Worm (Caenorhabditis elegans) whole organism, L4 larva: Measurements from ENCODE around the gene hmp-1.

Experiments used
- D1046.2 ChIP-seq: fragments of 200-800 bp; sonication (Bioruptor generic); IDR thresholded peaks from 2 replicates; pipeline ENCODE4 v1.3.6; 2022; ENCODE audit warnings: missing genetic modification characterization, missing compliant biosample characterization
- F49E8.2 ChIP-seq: sonication (generic microtip); optimal IDR thresholded peaks from 2 replicates; lab custom pipeline; 2016; ENCODE audit warnings: missing compliant biosample characterization, mild to moderate bottlenecking, missing genetic modification characterization, borderline replicate concordance
- T26A8.4 ChIP-seq: fragments of 200-800 bp; sonication (Bioruptor generic); IDR thresholded peaks from 2 replicates; pipeline ENCODE4 v1.3.6; 2022; ENCODE audit warnings: missing genetic modification characterization, missing compliant biosample characterization
- Y105C5A.15 ChIP-seq: fragments of 200-800 bp; sonication (Bioruptor generic); IDR thresholded peaks from 2 replicates; pipeline ENCODE4 v1.3.6; 2022; ENCODE audit warnings: missing genetic modification characterization, missing compliant biosample characterization
- Y48G9A.11 ChIP-seq: fragments of 200-800 bp; sonication (Bioruptor generic); IDR thresholded peaks from 2 replicates; pipeline ENCODE4 v1.3.6; 2022; ENCODE audit warnings: missing genetic modification reagents, missing genetic modification characterization, missing compliant biosample characterization
- aha-1 ChIP-seq: fragments of 150-350 bp; peaks from one replicate; lab custom pipeline; 2014; ENCODE audit warnings: missing biosample characterization, missing genetic modification characterization
- aly-2 ChIP-seq: sonication (generic microtip); optimal IDR thresholded peaks from 2 replicates; lab custom pipeline; 2018; ENCODE audit warnings: missing biosample characterization, missing genetic modification characterization
- ama-1 ChIP-seq: fragments of 150-350 bp; optimal IDR thresholded peaks from 2 replicates; lab custom pipeline; 2014; ENCODE audit warnings: inconsistent platforms, mixed read lengths
- arid-1 ChIP-seq: fragments of 200-800 bp; sonication (Bioruptor generic); conservative IDR thresholded peaks from 2 replicates; pipeline ENCODE4 v1.3.6; 2022; ENCODE audit warnings: missing genetic modification reagents, missing genetic modification characterization, missing compliant biosample characterization
- attf-4 ChIP-seq: sonication (generic microtip); optimal IDR thresholded peaks from 3 replicates; lab custom pipeline; 2017; ENCODE audit warnings: missing biosample characterization, missing genetic modification characterization
- ceh-20 ChIP-seq: fragments of 200-800 bp; sonication (Bioruptor generic); IDR thresholded peaks from 2 replicates; pipeline ENCODE4 v1.3.6; 2022; ENCODE audit warnings: missing genetic modification reagents, missing genetic modification characterization, missing compliant biosample characterization
- ceh-32 ChIP-seq: sonication (generic microtip); optimal IDR thresholded peaks from 2 replicates; lab custom pipeline; 2016; ENCODE audit warnings: mild to moderate bottlenecking, missing genetic modification characterization, missing compliant biosample characterization; ENCODE audit not compliant: poor library complexity
- ceh-62 ChIP-seq: sonication (generic microtip); optimal IDR thresholded peaks from 2 replicates; lab custom pipeline; 2017; ENCODE audit warnings: missing biosample characterization, missing genetic modification characterization
- cey-2 ChIP-seq: sonication (generic microtip); optimal IDR thresholded peaks from 3 replicates; lab custom pipeline; 2017; ENCODE audit warnings: missing genetic modification characterization, mild to moderate bottlenecking, missing compliant biosample characterization, antibody characterized with exemption, borderline replicate concordance; ENCODE audit not compliant: insufficient read depth
- daf-12 ChIP-seq: fragments of 150-350 bp; optimal IDR thresholded peaks from 2 replicates; lab custom pipeline; 2014; ENCODE audit warnings: missing biosample characterization, missing genetic modification reagents, missing genetic modification characterization
- daf-8 ChIP-seq: fragments of 200-800 bp; sonication (Bioruptor generic); IDR thresholded peaks from 2 replicates; pipeline ENCODE4 v1.3.6; 2022; ENCODE audit warnings: missing genetic modification characterization, missing compliant biosample characterization
- dmd-6 ChIP-seq: fragments of 200-800 bp; sonication (Bioruptor generic); IDR thresholded peaks from 2 replicates; pipeline ENCODE4 v1.3.6; 2022; ENCODE audit warnings: missing genetic modification reagents, missing genetic modification characterization, missing compliant biosample characterization
- dmd-9 ChIP-seq: fragments of 200-800 bp; sonication (Bioruptor generic); IDR thresholded peaks from 2 replicates; pipeline ENCODE4 v1.3.6; 2022; ENCODE audit warnings: missing genetic modification reagents, missing genetic modification characterization, missing compliant biosample characterization
- duxl-1 ChIP-seq: sonication (generic microtip); optimal IDR thresholded peaks from 2 replicates; lab custom pipeline; 2016; ENCODE audit warnings: mild to moderate bottlenecking, missing genetic modification characterization, moderate library complexity, missing compliant biosample characterization; ENCODE audit not compliant: poor library complexity
- dve-1 ChIP-seq: sonication (generic microtip); optimal IDR thresholded peaks from 2 replicates; lab custom pipeline; 2017; ENCODE audit warnings: antibody characterized with exemption, mild to moderate bottlenecking, missing genetic modification characterization, missing compliant biosample characterization; ENCODE audit not compliant: insufficient read depth
- egl-27 ChIP-seq: sonication (generic microtip); optimal IDR thresholded peaks from 3 replicates; lab custom pipeline; 2017; ENCODE audit warnings: missing biosample characterization, missing genetic modification reagents, missing genetic modification characterization
- fos-1 ChIP-seq: fragments of 150-350 bp; optimal IDR thresholded peaks from 2 replicates; lab custom pipeline; 2014; ENCODE audit warnings: missing biosample characterization, missing genetic modification characterization
- gei-8 ChIP-seq: fragments of 200-800 bp; sonication (Bioruptor generic); optimal IDR thresholded peaks from 2 replicates; lab custom pipeline; 2018; ENCODE audit warnings: mild to moderate bottlenecking, missing genetic modification characterization, missing compliant biosample characterization
- hlh-30 ChIP-seq: sonication (generic microtip); optimal IDR thresholded peaks from 2 replicates; lab custom pipeline; 2017; ENCODE audit warnings: antibody characterized with exemption, mild to moderate bottlenecking, missing genetic modification characterization, missing compliant biosample characterization; ENCODE audit not compliant: insufficient read depth
- hmg-1.1 ChIP-seq: fragments of 200-800 bp; sonication (Bioruptor generic); IDR thresholded peaks from 2 replicates; pipeline ENCODE4 v1.3.6; 2022; ENCODE audit warnings: missing genetic modification reagents, missing genetic modification characterization, missing compliant biosample characterization
- lin-1 ChIP-seq: fragments of 200-800 bp; sonication (Bioruptor generic); IDR thresholded peaks from 2 replicates; pipeline ENCODE4 v1.3.6; 2022; ENCODE audit warnings: missing genetic modification reagents, missing genetic modification characterization, missing compliant biosample characterization
- lin-38 ChIP-seq: fragments of 200-800 bp; sonication (Bioruptor generic); IDR thresholded peaks from 2 replicates; pipeline ENCODE4 v1.3.6; 2022; ENCODE audit warnings: missing genetic modification reagents, missing genetic modification characterization, missing compliant biosample characterization
- lin-39 ChIP-seq: fragments of 150-350 bp; optimal IDR thresholded peaks from 2 replicates; lab custom pipeline; 2014; ENCODE audit warnings: missing biosample characterization, missing genetic modification reagents, missing genetic modification characterization
- lir-3 ChIP-seq: sonication (generic microtip); optimal IDR thresholded peaks from 2 replicates; lab custom pipeline; 2016; ENCODE audit warnings: mild to moderate bottlenecking, missing genetic modification characterization, missing compliant biosample characterization
- mdl-1 ChIP-seq, 2 experiments: fragments of 150-350 bp in 1 of 2; sonication (generic microtip) in 1 of 2; optimal IDR thresholded peaks; 2 replicates each; lab custom pipeline; 2014 to 2017; ENCODE audit warnings: missing biosample characterization in 2 of 2, missing genetic modification characterization in 2 of 2
- mdt-29 ChIP-seq: fragments of 200-800 bp; sonication (Bioruptor generic); IDR thresholded peaks from 2 replicates; pipeline ENCODE4 v1.3.6; 2022; ENCODE audit warnings: missing genetic modification reagents, missing genetic modification characterization, missing compliant biosample characterization
- mes-2 ChIP-seq: sonication (generic microtip); optimal IDR thresholded peaks from 2 replicates; lab custom pipeline; 2016; ENCODE audit warnings: missing genotype, mild to moderate bottlenecking, missing genetic modification characterization, missing compliant biosample characterization; ENCODE audit not compliant: poor library complexity, severe bottlenecking
- nhr-10 ChIP-seq: fragments of 150-350 bp; optimal IDR thresholded peaks from 2 replicates; lab custom pipeline; 2014; ENCODE audit warnings: missing biosample characterization, missing genetic modification characterization
- nhr-41 ChIP-seq: fragments of 200-800 bp; sonication (Bioruptor generic); IDR thresholded peaks from 2 replicates; pipeline ENCODE4 v1.3.6; 2022; ENCODE audit warnings: missing genetic modification reagents, missing genetic modification characterization, missing compliant biosample characterization
- nhr-48 ChIP-seq: sonication (generic microtip); optimal IDR thresholded peaks from 2 replicates; lab custom pipeline; 2016; ENCODE audit warnings: mild to moderate bottlenecking, missing genetic modification characterization, missing compliant biosample characterization
- nhr-6 ChIP-seq: fragments of 150-350 bp; optimal IDR thresholded peaks from 2 replicates; lab custom pipeline; 2014; ENCODE audit warnings: missing biosample characterization, missing genetic modification characterization
- pha-4 ChIP-seq, 2 experiments: fragments of 150-350 bp in 1 of 2; fragments of 200-800 bp in 1 of 2; sonication (Bioruptor generic) in 1 of 2; IDR thresholded peaks in 1 of 2; optimal IDR thresholded peaks in 1 of 2; 2 replicates each; pipeline versions ENCODE4 v1.3.6 to Lab custom; 2014 to 2022; ENCODE audit warnings: missing genetic modification characterization in 2 of 2, missing genetic modification reagents in 2 of 2, missing biosample characterization in 1 of 2, missing compliant biosample characterization in 1 of 2
- pqm-1 ChIP-seq: sonication (generic microtip); optimal IDR thresholded peaks from 2 replicates; lab custom pipeline; 2017; ENCODE audit warnings: missing biosample characterization, missing genetic modification characterization
- rbr-2 ChIP-seq: sonication (generic microtip); optimal IDR thresholded peaks from 2 replicates; lab custom pipeline; 2016; ENCODE audit warnings: missing genotype, missing genetic modification characterization, missing compliant biosample characterization
- set-16 ChIP-seq: fragments of 200-800 bp; sonication (Bioruptor generic); IDR thresholded peaks from 2 replicates; pipeline ENCODE4 v1.3.6; 2022; ENCODE audit warnings: missing genetic modification reagents, missing genetic modification characterization, missing compliant biosample characterization
- snpc-1.2 ChIP-seq: fragments of 200-800 bp; sonication (Bioruptor generic); IDR thresholded peaks from 2 replicates; pipeline ENCODE4 v1.3.6; 2022; ENCODE audit warnings: missing genetic modification reagents, missing genetic modification characterization, missing compliant biosample characterization
- spr-3 ChIP-seq: fragments of 200-800 bp; sonication (Bioruptor generic); optimal IDR thresholded peaks from 2 replicates; lab custom pipeline; 2018; ENCODE audit warnings: mild to moderate bottlenecking, missing genetic modification characterization, missing compliant biosample characterization
- tag-97 ChIP-seq: fragments of 200-800 bp; sonication (Bioruptor generic); IDR thresholded peaks from 2 replicates; pipeline ENCODE4 v1.3.6; 2022; ENCODE audit warnings: missing genetic modification characterization, missing compliant biosample characterization
- unc-130 ChIP-seq: sonication (generic microtip); optimal IDR thresholded peaks from 2 replicates; lab custom pipeline; 2016; ENCODE audit warnings: missing genetic modification reagents, missing genetic modification characterization, missing compliant biosample characterization
- unc-62 ChIP-seq, 3 experiments: fragments of 150-350 bp in 1 of 3; sonication (generic microtip); optimal IDR thresholded peaks in 2 of 3; peaks in 1 of 3; 1 replicate in 1 of 3; 2 replicates in 2 of 3; lab custom pipeline; 2014 to 2017; ENCODE audit warnings: missing biosample characterization in 3 of 3, missing genetic modification characterization in 3 of 3, missing genetic modification reagents in 3 of 3, missing genotype in 1 of 3
- zfp-2 ChIP-seq: sonication (generic microtip); optimal IDR thresholded peaks from 2 replicates; lab custom pipeline; 2016; ENCODE audit warnings: mild to moderate bottlenecking, missing genetic modification characterization, missing compliant biosample characterization
- zfp-3 ChIP-seq: fragments of 200-800 bp; sonication (Bioruptor generic); conservative IDR thresholded peaks from 2 replicates; pipeline ENCODE4 v1.3.6; 2022; ENCODE audit warnings: missing genetic modification reagents, missing genetic modification characterization, missing compliant biosample characterization
- zip-11 ChIP-seq: fragments of 200-800 bp; sonication (Bioruptor generic); IDR thresholded peaks from 2 replicates; pipeline ENCODE4 v1.3.6; 2022; ENCODE audit warnings: missing genetic modification characterization, missing compliant biosample characterization
- zip-2 ChIP-seq: fragments of 150-350 bp; optimal IDR thresholded peaks from 2 replicates; lab custom pipeline; 2014; ENCODE audit warnings: missing biosample characterization, missing genetic modification characterization
- ztf-11 ChIP-seq: fragments of 150-350 bp; optimal IDR thresholded peaks from 2 replicates; lab custom pipeline; 2014; ENCODE audit warnings: missing biosample characterization, missing genetic modification characterization

The hmp-1 gene

ce11 chrV:11885939-11886338, 40.3 kb downstream of the hmp-1 start:
- TF ChIP-seq F49E8.2 (tag; lab: Kevin White, UChicago) (no peak), Y48G9A.11 (GFP tag; lab: Robert Waterston, UW) (no peak), ceh-20 (GFP tag; lab: Robert Waterston, UW) (no peak), daf-8 (GFP tag; lab: Robert Waterston, UW) (no peak), set-16 (GFP tag; lab: Robert Waterston, UW) (no peak), lin-1 (peak; percentile 67; the same call in 1 of the 2 replicates), fos-1 (tag; lab: Kevin White, UChicago) (no peak), lir-3 (tag; lab: Kevin White, UChicago) (no peak), duxl-1 (no peak), hlh-30 (tag; lab: Kevin White, UChicago) (peak; percentile 91), D1046.2 (GFP tag; lab: Robert Waterston, UW) (no peak), mdl-1 (tag; optimal IDR thresholded peaks at IDR 0.05; lab: Kevin White, UChicago) (peak in 1 of 2 experiments; percentile 93), hmg-1.1 (no peak), dmd-9 (no peak), unc-62 (GFP tag; optimal IDR thresholded peaks at IDR 0.05 in 1 of 2; lab: Kevin White, UChicago) (peak in 1 of 2 experiments; percentile 94), unc-62 (tag; optimal IDR thresholded peaks at IDR 0.05; lab: Kevin White, UChicago) (no peak), ztf-11 (tag; lab: Kevin White, UChicago) (no peak), cey-2 (no peak), dve-1 (tag; lab: Kevin White, UChicago) (peak; percentile 98), ceh-62 (tag; lab: Kevin White, UChicago) (no peak), mes-2 (peak; percentile 32), nhr-41 (GFP tag; lab: Robert Waterston, UW) (no peak), arid-1 (GFP tag; lab: Robert Waterston, UW) (no peak), snpc-1.2 (GFP tag; lab: Robert Waterston, UW) (no peak), zip-11 (GFP tag; lab: Robert Waterston, UW) (no peak), nhr-6 (no peak), unc-130 (no peak), ama-1 (lab: Kevin White, UChicago) (no peak), lin-39 (no peak), nhr-10 (tag; lab: Kevin White, UChicago) (peak; percentile 73), T26A8.4 (GFP tag; lab: Robert Waterston, UW) (no peak), rbr-2 (tag; lab: Kevin White, UChicago) (no peak), zip-2 (tag; lab: Kevin White, UChicago) (no peak), pha-4 (GFP tag; IDR thresholded peaks at IDR 0.05; lab: Robert Waterston, UW) (no peak), pha-4 (tag; optimal IDR thresholded peaks at IDR 0.05; lab: Kevin White, UChicago) (peak; percentile 2), mdt-29 (GFP tag; lab: Robert Waterston, UW) (peak; percentile 75; the same call in 1 of the 2 replicates), spr-3 (GFP tag; lab: Kevin White, UChicago) (no peak), zfp-3 (GFP tag; lab: Robert Waterston, UW) (0 out of 2 replicates have a peak, but pooled peaks have one; percentile 23), aha-1 (peak; percentile 19), gei-8 (no peak), attf-4 (no peak), aly-2 (tag; lab: Kevin White, UChicago) (no peak), zfp-2 (tag; lab: Kevin White, UChicago) (no peak), ceh-32 (tag; lab: Kevin White, UChicago) (no peak), pqm-1 (tag; lab: Kevin White, UChicago) (peak; percentile 61), nhr-48 (peak; percentile 62), dmd-6 (GFP tag; lab: Robert Waterston, UW) (peak; percentile 88), daf-12 (tag; lab: Kevin White, UChicago) (no peak), lin-38 (GFP tag; lab: Robert Waterston, UW) (no peak), tag-97 (GFP tag; lab: Robert Waterston, UW) (no peak), Y105C5A.15 (GFP tag; lab: Robert Waterston, UW) (no peak), egl-27 (tag; lab: Kevin White, UChicago) (no peak)
